Worm (Caenorhabditis elegans) whole organism, young adult: ENCODE data around the gene srg-23.

Experiments
- B0019.2 ChIP-seq: fragments of 200-800 bp; sonication (Bioruptor generic); conservative IDR thresholded peaks from 2 replicates; pipeline ENCODE4 v1.3.6; 2022; ENCODE audit warnings: missing genetic modification reagents, missing genetic modification characterization, missing compliant biosample characterization
- B0261.1 ChIP-seq: sonication (generic microtip); optimal IDR thresholded peaks from 2 replicates; lab custom pipeline; 2016; ENCODE audit warnings: mild to moderate bottlenecking, missing genetic modification characterization, moderate library complexity, missing compliant biosample characterization
- D2030.7 ChIP-seq: fragments of 200-800 bp; sonication (Bioruptor generic); IDR thresholded peaks from 2 replicates; pipeline ENCODE4 v1.3.6; 2022; ENCODE audit warnings: missing genetic modification reagents, missing genetic modification characterization, missing compliant biosample characterization
- Y67H2A.10 ChIP-seq: fragments of 200-800 bp; sonication (Bioruptor generic); conservative IDR thresholded peaks from 2 replicates; pipeline ENCODE4 v1.3.6; 2022; ENCODE audit warnings: missing genetic modification reagents, missing genetic modification characterization, missing compliant biosample characterization
- akir-1 ChIP-seq: fragments of 200-800 bp; sonication (Bioruptor generic); optimal IDR thresholded peaks from 2 replicates; lab custom pipeline; 2018; ENCODE audit warnings: mild to moderate bottlenecking, missing genetic modification characterization, moderate library complexity, missing compliant biosample characterization
- ama-1 ChIP-seq, 3 experiments: fragments of 150-350 bp in 1 of 3; sonication (generic microtip) in 2 of 3; optimal IDR thresholded peaks; 2 replicates each; lab custom pipeline; 2014 to 2018; ENCODE audit warnings: missing biosample characterization in 2 of 3, missing genetic modification characterization in 2 of 3, missing genetic modification reagents in 2 of 3
- atf-7 ChIP-seq: sonication (generic microtip); optimal IDR thresholded peaks from 2 replicates; lab custom pipeline; 2017; ENCODE audit warnings: mild to moderate bottlenecking, missing genetic modification characterization, missing compliant biosample characterization
- attf-3 ChIP-seq: fragments of 200-800 bp; sonication (Bioruptor generic); conservative IDR thresholded peaks from 2 replicates; pipeline ENCODE4 v1.3.6; 2022; ENCODE audit warnings: missing genetic modification reagents, missing genetic modification characterization, missing compliant biosample characterization
- attf-6 ChIP-seq: fragments of 200-800 bp; sonication (Bioruptor generic); IDR thresholded peaks from 2 replicates; pipeline ENCODE4 v1.3.6; 2022; ENCODE audit warnings: missing genetic modification reagents, missing genetic modification characterization, missing compliant biosample characterization
- bed-2 ChIP-seq: fragments of 200-800 bp; sonication (Bioruptor generic); IDR thresholded peaks from 2 replicates; pipeline ENCODE4 v1.3.6; 2022; ENCODE audit warnings: missing genetic modification reagents, missing genetic modification characterization, missing compliant biosample characterization
- cebp-2 ChIP-seq: fragments of 200-800 bp; sonication (Bioruptor generic); IDR thresholded peaks from 2 replicates; pipeline ENCODE4 v1.3.6; 2022; ENCODE audit warnings: missing genetic modification characterization, missing compliant biosample characterization
- chd-7 ChIP-seq: sonication (generic microtip); optimal IDR thresholded peaks from 2 replicates; lab custom pipeline; 2016; ENCODE audit warnings: mild to moderate bottlenecking, missing genetic modification characterization, moderate library complexity, missing compliant biosample characterization
- die-1 ChIP-seq: sonication (generic microtip); optimal IDR thresholded peaks from 2 replicates; lab custom pipeline; 2016; ENCODE audit warnings: missing genotype, mild to moderate bottlenecking, missing genetic modification characterization, missing compliant biosample characterization
- egrh-3 ChIP-seq: fragments of 200-800 bp; sonication (Bioruptor generic); IDR thresholded peaks from 2 replicates; pipeline ENCODE4 v1.3.6; 2022; ENCODE audit warnings: missing genetic modification reagents, missing genetic modification characterization, missing compliant biosample characterization
- fkh-3 ChIP-seq: sonication (generic microtip); optimal IDR thresholded peaks from 2 replicates; lab custom pipeline; 2016; ENCODE audit warnings: mild to moderate bottlenecking, missing genetic modification characterization, missing compliant biosample characterization
- hlh-12 ChIP-seq: sonication (generic microtip); optimal IDR thresholded peaks from 2 replicates; lab custom pipeline; 2016; ENCODE audit warnings: missing genetic modification characterization, missing compliant biosample characterization
- hmg-1.2 ChIP-seq: fragments of 200-800 bp; sonication (Bioruptor generic); IDR thresholded peaks from 2 replicates; pipeline ENCODE4 v1.3.6; 2022; ENCODE audit warnings: missing genetic modification reagents, missing genetic modification characterization, missing compliant biosample characterization
- hrde-1 ChIP-seq: sonication (generic microtip); optimal IDR thresholded peaks from 2 replicates; lab custom pipeline; 2016; ENCODE audit warnings: missing genetic modification characterization, mild to moderate bottlenecking, missing compliant biosample characterization, moderate library complexity, missing genotype, missing genetic modification reagents, borderline replicate concordance
- lin-35 ChIP-seq, 3 experiments: fragments of 150-350 bp in 2 of 3; sonication (generic microtip) in 1 of 3; optimal IDR thresholded peaks; 2 replicates each; lab custom pipeline; 2014 to 2018; ENCODE audit warnings: missing biosample characterization in 3 of 3, missing genetic modification characterization in 3 of 3, missing genetic modification reagents in 3 of 3
- lsl-1 ChIP-seq: fragments of 200-800 bp; sonication (Bioruptor generic); optimal IDR thresholded peaks from 2 replicates; lab custom pipeline; 2018; ENCODE audit warnings: mild to moderate bottlenecking, missing genetic modification characterization, moderate library complexity, missing compliant biosample characterization
- mcd-1 ChIP-seq: fragments of 200-800 bp; sonication (Bioruptor generic); IDR thresholded peaks from 2 replicates; pipeline ENCODE4 v1.3.6; 2022; ENCODE audit warnings: missing genetic modification reagents, missing genetic modification characterization, missing compliant biosample characterization
- mxl-1 ChIP-seq: sonication (generic microtip); optimal IDR thresholded peaks from 2 replicates; lab custom pipeline; 2016; ENCODE audit warnings: missing genetic modification characterization, missing compliant biosample characterization
- nfyb-1 ChIP-seq: fragments of 200-800 bp; sonication (Bioruptor generic); IDR thresholded peaks from 2 replicates; pipeline ENCODE4 v1.3.6; 2022; ENCODE audit warnings: missing genetic modification reagents, missing genetic modification characterization, missing compliant biosample characterization
- nhr-179 ChIP-seq: sonication (generic microtip); optimal IDR thresholded peaks from 2 replicates; lab custom pipeline; 2016; ENCODE audit warnings: mild to moderate bottlenecking, missing genetic modification characterization, missing compliant biosample characterization
- pha-4 ChIP-seq: fragments of 150-350 bp; sonication (generic microtip); optimal IDR thresholded peaks from 2 replicates; lab custom pipeline; 2014; ENCODE audit warnings: missing biosample characterization, missing genetic modification reagents, missing genetic modification characterization
- rcor-1 ChIP-seq: fragments of 200-800 bp; sonication (Bioruptor generic); IDR thresholded peaks from 2 replicates; pipeline ENCODE4 v1.3.6; 2022; ENCODE audit warnings: missing genetic modification reagents, missing genetic modification characterization, missing compliant biosample characterization
- sea-2 ChIP-seq: fragments of 200-800 bp; sonication (Bioruptor generic); IDR thresholded peaks from 2 replicates; pipeline ENCODE4 v1.3.6; 2022; ENCODE audit warnings: missing genetic modification characterization, missing compliant biosample characterization
- snpc-1.1 ChIP-seq: sonication (generic microtip); optimal IDR thresholded peaks from 2 replicates; lab custom pipeline; 2017; ENCODE audit warnings: missing genetic modification characterization, mild to moderate bottlenecking, missing compliant biosample characterization, antibody characterized with exemption, moderate library complexity, missing genotype, missing genetic modification reagents; ENCODE audit not compliant: insufficient read depth
- snpc-4 ChIP-seq, 5 experiments: fragments of 150-350 bp in 1 of 5; sonication (generic microtip) in 4 of 5; optimal IDR thresholded peaks; 2 replicates each; lab custom pipeline; 2014 to 2018; ENCODE audit warnings: missing genetic modification characterization in 5 of 5, missing biosample characterization in 3 of 5, antibody characterized with exemption in 2 of 5, mild to moderate bottlenecking in 2 of 5, missing compliant biosample characterization in 2 of 5, missing genotype in 2 of 5, moderate library complexity in 2 of 5, missing genetic modification reagents in 1 of 5
- somi-1 ChIP-seq: fragments of 200-800 bp; sonication (Bioruptor generic); optimal IDR thresholded peaks from 2 replicates; lab custom pipeline; 2018; ENCODE audit warnings: mild to moderate bottlenecking, missing genetic modification characterization, missing compliant biosample characterization
- zfh-2 ChIP-seq: fragments of 200-800 bp; sonication (Bioruptor generic); conservative IDR thresholded peaks from 2 replicates; pipeline ENCODE4 v1.3.6; 2022; ENCODE audit warnings: missing genetic modification reagents, missing genetic modification characterization, missing compliant biosample characterization
- ztf-18 ChIP-seq: sonication (generic microtip); optimal IDR thresholded peaks from 2 replicates; lab custom pipeline; 2016; ENCODE audit warnings: missing genotype, mild to moderate bottlenecking, missing genetic modification characterization, missing compliant biosample characterization
- ztf-25 ChIP-seq: fragments of 200-800 bp; sonication (Bioruptor generic); IDR thresholded peaks from 2 replicates; pipeline ENCODE4 v1.3.6; 2022; ENCODE audit warnings: missing genetic modification reagents, missing genetic modification characterization, missing compliant biosample characterization

srg-23 gene

DNA sequence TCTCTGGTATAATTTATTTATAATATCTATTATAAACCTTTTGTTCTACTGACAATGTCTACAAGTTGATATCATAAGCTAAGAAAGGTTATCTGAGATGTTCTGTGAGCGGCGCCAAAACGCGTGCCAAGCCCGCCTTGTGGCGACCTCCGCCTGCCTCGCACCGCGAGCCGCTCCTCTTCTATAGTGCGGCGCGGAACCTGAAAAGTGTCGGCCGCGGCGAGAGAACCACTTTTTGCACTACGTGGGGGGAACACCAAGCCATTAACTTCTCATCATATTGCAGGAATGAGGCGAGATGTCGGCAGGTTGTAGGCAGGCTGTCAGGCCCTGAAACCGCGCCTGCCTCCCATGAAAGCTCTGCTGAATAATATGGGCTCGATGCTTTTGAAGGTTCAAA, 17.3 kb upstream of the srg-23 start (continued):
- peak; percentile 81 for TF ChIP-seq snpc-4 (GFP tag; optimal IDR thresholded peaks at IDR 0.05; lab: Kevin White, UChicago)
- peak; percentile 35 to 94 (median 86) for TF ChIP-seq snpc-4 (tag; optimal IDR thresholded peaks at IDR 0.05; lab: Kevin White, UChicago)
- TF ChIP-seq nhr-179 (tag; lab: Kevin White, UChicago), result peak; percentile 18
- TF ChIP-seq nfyb-1 (GFP tag; lab: Robert Waterston, UW), result no peak
- TF ChIP-seq, all 124 proteins: peak for 10

DNA sequence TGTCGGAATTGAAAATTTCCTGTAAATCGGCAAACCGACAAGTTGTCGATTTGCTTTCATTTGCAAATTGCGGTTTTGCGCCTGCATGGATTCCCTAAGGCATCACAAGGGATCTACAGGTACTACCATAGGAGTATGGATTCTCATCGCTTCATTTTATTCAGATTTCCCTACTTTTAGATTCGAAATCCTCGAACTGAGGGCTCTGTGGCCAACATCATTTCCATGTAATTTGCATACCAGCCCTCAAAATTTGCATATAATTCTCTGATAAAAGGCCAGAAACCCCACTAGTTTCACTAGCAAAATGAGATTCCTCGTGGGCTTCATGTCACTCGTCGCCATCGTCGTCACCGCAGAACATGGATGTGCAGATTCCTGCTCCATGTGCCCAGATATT, 16.4 kb upstream of the srg-23 start, which contains the start of gene Y25C1A.2:
Gene Y25C1A.2, plus strand, starts transcription at position 301 of the 400 bp plus-strand sequence.
- TF ChIP-seq sea-2 (GFP tag; lab: Robert Waterston, UW) (no peak), B0019.2 (GFP tag; lab: Robert Waterston, UW) (no peak), fkh-3 (tag; lab: Kevin White, UChicago) (no peak), nhr-179 (tag; lab: Kevin White, UChicago) (no peak), nfyb-1 (GFP tag; lab: Robert Waterston, UW) (no peak), Y67H2A.10 (GFP tag; lab: Robert Waterston, UW) (no peak), hrde-1 (tag; lab: Kevin White, UChicago) (no peak), chd-7 (tag; lab: Kevin White, UChicago) (no peak), lsl-1 (no peak), atf-7 (tag; lab: Kevin White, UChicago) (no peak), lin-35 (GFP tag; optimal IDR thresholded peaks at IDR 0.05; lab: Kevin White, UChicago) (no peak), die-1 (tag; lab: Kevin White, UChicago) (no peak), bed-2 (no peak), mcd-1 (GFP tag; lab: Robert Waterston, UW) (no peak), hlh-12 (tag; lab: Kevin White, UChicago) (no peak), pha-4 (tag; lab: Kevin White, UChicago) (no peak), ama-1 (optimal IDR thresholded peaks at IDR 0.05; lab: Kevin White, UChicago) (no peak), ama-1 (GFP tag; optimal IDR thresholded peaks at IDR 0.05; lab: Kevin White, UChicago) (no peak), mxl-1 (tag; lab: Kevin White, UChicago) (no peak), ztf-18 (tag; lab: Kevin White, UChicago) (no peak), somi-1 (GFP tag; lab: Kevin White, UChicago) (no peak)

DNA sequence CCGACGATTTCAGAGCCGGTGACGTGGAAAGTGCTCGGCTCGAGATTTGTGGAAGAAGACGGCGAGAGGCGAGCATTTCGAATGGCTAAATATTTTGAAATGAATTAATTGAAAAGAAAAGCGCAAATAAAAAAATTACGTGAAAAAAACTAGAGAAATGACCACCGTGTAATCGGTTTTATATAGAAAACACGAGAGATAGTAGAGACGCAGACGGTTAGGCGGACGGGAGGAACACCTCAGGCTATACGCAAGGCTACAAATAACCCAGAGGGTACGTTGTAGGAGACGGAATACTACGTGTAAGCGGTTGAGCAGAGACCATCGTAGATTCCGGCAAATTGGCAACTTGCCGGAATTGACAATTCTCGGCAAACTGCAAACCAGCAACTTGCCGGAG, 15.2 kb upstream of the srg-23 start, which contains the start of gene Y25C1A.13:
Gene Y25C1A.13, minus strand, starts transcription at position 101 of the 400 bp plus-strand sequence.
- peak; percentile 63 for TF ChIP-seq hmg-1.2
- TF ChIP-seq B0261.1, result no peak

DNA sequence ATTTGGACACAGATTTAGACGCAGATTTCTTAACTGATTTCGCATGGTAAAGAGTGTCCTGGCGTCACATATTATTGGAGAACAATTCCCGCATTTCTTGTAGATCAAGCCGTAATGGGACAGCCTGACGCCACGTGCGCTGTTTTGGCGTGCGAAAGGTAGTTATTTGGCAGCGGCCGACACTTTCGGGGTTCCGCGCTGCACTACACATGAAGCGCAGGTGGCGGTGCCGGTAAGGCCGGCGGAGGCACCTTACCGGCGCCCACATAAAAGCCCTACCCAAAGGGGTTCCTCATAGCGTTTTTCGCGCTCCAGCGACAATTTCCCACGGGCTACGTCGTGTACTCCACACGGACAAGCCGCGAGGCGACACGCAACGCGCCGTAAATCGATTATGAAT, 14.1 kb upstream of the srg-23 start:
- TF ChIP-seq D2030.7 (GFP tag; lab: Robert Waterston, UW), result 0 out of 2 replicates have a peak, but pooled peaks have one; percentile 23
- TF ChIP-seq attf-6 (GFP tag; lab: Robert Waterston, UW), result no peak
- no peak for TF ChIP-seq akir-1 (GFP tag; lab: Kevin White, UChicago)
- TF ChIP-seq ztf-25 (GFP tag; lab: Robert Waterston, UW), result no peak
- 0 out of 2 replicates have a peak, but pooled peaks have one; percentile 17 for TF ChIP-seq cebp-2 (GFP tag; lab: Robert Waterston, UW)
- no peak for TF ChIP-seq snpc-4 (GFP tag; optimal IDR thresholded peaks at IDR 0.05; lab: Kevin White, UChicago)
- peak in 2 of 4 experiments; percentile 57 to 74 for TF ChIP-seq snpc-4 (tag; optimal IDR thresholded peaks at IDR 0.05; lab: Kevin White, UChicago)
- peak; percentile 14; the same call in 1 of the 2 replicates for TF ChIP-seq egrh-3 (GFP tag; lab: Robert Waterston, UW)
- peak; percentile 46; the same call in 1 of the 2 replicates for TF ChIP-seq zfh-2
- TF ChIP-seq snpc-1.1, result peak; percentile 60
- TF ChIP-seq attf-3 (GFP tag; lab: Robert Waterston, UW), result 0 out of 2 replicates have a peak, but pooled peaks have one; percentile 7
- no peak for TF ChIP-seq rcor-1 (GFP tag; lab: Robert Waterston, UW)
- peak; percentile 10; the same call in 1 of the 2 replicates for TF ChIP-seq hmg-1.2
- TF ChIP-seq, all 124 proteins: peak for 8
